Fruit fly (Drosophila melanogaster): ENCODE data around the gene mab-21.

Gene mab-21

DNA sequence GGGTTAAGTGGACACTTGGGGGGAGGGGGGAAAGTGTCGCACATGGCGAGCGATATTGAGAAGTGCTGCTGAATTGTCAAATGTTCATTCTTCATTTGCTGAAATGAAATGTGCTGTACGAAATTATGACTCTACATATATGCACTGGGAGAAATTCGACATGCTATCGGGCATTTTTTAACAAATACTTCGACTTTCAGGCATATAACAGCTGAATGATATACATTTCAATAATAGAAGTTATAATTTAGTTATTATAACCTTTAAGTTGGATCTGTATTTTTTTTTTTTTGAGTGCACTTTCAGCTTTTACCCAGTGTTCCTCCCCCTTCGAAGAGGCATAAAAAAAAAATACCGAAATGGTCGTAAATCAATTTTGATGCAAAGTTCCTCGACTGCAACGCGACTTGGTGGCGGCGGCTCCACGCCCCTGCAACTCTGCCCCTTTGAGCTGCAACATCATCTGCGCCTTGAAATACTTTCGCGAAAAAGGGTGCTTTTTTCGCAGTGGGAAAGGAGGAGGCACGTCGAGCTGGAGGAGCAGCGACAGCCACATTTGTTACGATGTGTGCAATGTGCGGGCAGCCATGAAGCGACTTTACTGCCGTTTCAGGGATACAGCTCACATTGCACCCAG is 39.5 kb downstream of the mab-21 start (continued):
- TF ChIP-seq p53 (GFP tag; optimal IDR thresholded peaks at IDR 0.05) (no peak), zfh1 (GFP tag; IDR thresholded peaks at IDR 0.05) (peak; percentile 53; the same call in 2 of the 3 replicates), CG11695 (GFP tag; IDR thresholded peaks at IDR 0.05) (0 out of 3 replicates have a peak, but pooled peaks have one; percentile 11), Ets65A (GFP tag) (peak; percentile 63), dmrt99B (tag; optimal IDR thresholded peaks at IDR 0.05) (peak; percentile 43), CG17361 (GFP tag; IDR thresholded peaks at IDR 0.05) (peak; percentile 46; the same call in 1 of the 3 replicates), CG31441 (GFP tag; IDR thresholded peaks at IDR 0.05) (peak; percentile 62), Fer1 (GFP tag; optimal IDR thresholded peaks at IDR 0.05) (no peak), CG11085 (GFP tag; IDR thresholded peaks at IDR 0.05) (no peak), bsh (GFP tag; optimal IDR thresholded peaks at IDR 0.05) (peak; percentile 28 to 72), CG2875 (GFP tag; optimal IDR thresholded peaks at IDR 0.05) (peak; percentile 9), CG7987 (GFP tag; optimal IDR thresholded peaks at IDR 0.05) (no peak), CG1603 (tag; optimal IDR thresholded peaks at IDR 0.05) (peak; percentile 58), CG43689 (GFP tag; IDR thresholded peaks at IDR 0.05) (no peak), Spps (tag; optimal IDR thresholded peaks at IDR 0.05) (peak; percentile 29), D19B (GFP tag; optimal IDR thresholded peaks at IDR 0.05) (no peak), fd3F (GFP tag; optimal IDR thresholded peaks at IDR 0.05) (no peak), CG2712 (tag; optimal IDR thresholded peaks at IDR 0.05) (peak; percentile 60), slp2 (GFP tag; optimal IDR thresholded peaks at IDR 0.05) (no peak), gce (GFP tag; IDR thresholded peaks at IDR 0.05) (0 out of 3 replicates have a peak, but pooled peaks have one; percentile 11), CG13123 (GFP tag; optimal IDR thresholded peaks at IDR 0.05) (no peak), CG3407 (GFP tag; optimal IDR thresholded peaks at IDR 0.05) (no peak), CG11560 (tag; IDR thresholded peaks at IDR 0.05) (no peak), sd (tag; optimal IDR thresholded peaks at IDR 0.05) (no peak), CG4820 (GFP tag; optimal IDR thresholded peaks at IDR 0.05) (peak; percentile 71), Blimp-1 (GFP tag; optimal IDR thresholded peaks at IDR 0.05) (peak; percentile 48), NfI (GFP tag; optimal IDR thresholded peaks at IDR 0.05) (peak; percentile 12), CG4404 (GFP tag; IDR thresholded peaks at IDR 0.05) (no peak), Mad (GFP tag; optimal IDR thresholded peaks at IDR 0.05) (no peak), CG18476 (GFP tag; optimal IDR thresholded peaks at IDR 0.05) (no peak), CG4328 (GFP tag; optimal IDR thresholded peaks at IDR 0.05) (no peak), Gsc (GFP tag; IDR thresholded peaks at IDR 0.05) (0 out of 2 replicates have a peak, but pooled peaks have one; percentile 8), Hr3 (GFP tag; optimal IDR thresholded peaks at IDR 0.05) (peak; percentile 7), Usf (GFP tag; optimal IDR thresholded peaks at IDR 0.05) (no peak), esg (GFP tag; conservative IDR thresholded peaks at IDR 0.05) (peak; percentile 20; the same call in 1 of the 2 replicates), CG17829 (tag; optimal IDR thresholded peaks at IDR 0.05) (peak; percentile 22), CG6683 (GFP tag; optimal IDR thresholded peaks at IDR 0.05) (no peak), bbx (GFP tag; IDR thresholded peaks at IDR 0.05; ENCODE audit: partially characterized antibody) (no peak), unc-4 (GFP tag; IDR thresholded peaks at IDR 0.05; ENCODE audit: partially characterized antibody) (no peak), CG1602 (GFP tag; optimal IDR thresholded peaks at IDR 0.05) (peak; percentile 33), CG17385 (GFP tag; optimal IDR thresholded peaks at IDR 0.05) (peak; percentile 1), CG9609 (GFP tag; optimal IDR thresholded peaks at IDR 0.05) (no peak), CG1233 (GFP tag; optimal IDR thresholded peaks at IDR 0.05) (no peak), ERR (GFP tag; optimal IDR thresholded peaks at IDR 0.05) (no peak), Xrp1 (GFP tag; IDR thresholded peaks at IDR 0.05) (peak; percentile 41; the same call in 1 of the 2 replicates), CG15073 (GFP tag; optimal IDR thresholded peaks at IDR 0.05) (no peak), fru (optimal IDR thresholded peaks at IDR 0.05) (no peak), seq (GFP tag; IDR thresholded peaks at IDR 0.05) (peak; percentile 46; the same call in 1 of the 2 replicates), CG2678 (tag; optimal IDR thresholded peaks at IDR 0.05) (peak; percentile 22), row (GFP tag; IDR thresholded peaks at IDR 0.05) (peak; percentile 47; the same call in 2 of the 3 replicates)
